Fruit fly (Drosophila melanogaster) ovary, adult (tissue): ENCODE measurements around the gene CG9269.

Experiments used
- CG17801 ChIP-seq: fragments of 200-800 bp; optimal IDR thresholded peaks from 2 replicates; lab custom pipeline; 2019; ENCODE audit warnings: missing biosample characterization, mild to moderate bottlenecking, missing genetic modification characterization, moderate library complexity; ENCODE audit not compliant: partially characterized antibody

The CG9269 gene

dm6 chr3R:13615617-13616016 is at the start of gene CG9269:
TSS of gene CG9269 (plus strand) at chr3R:13615917.
- TF ChIP-seq CG17801 (GFP tag; lab: Kevin White, UChicago): no peak

dm6 chr3R:13587697-13588096 is 28.0 kb upstream of the CG9269 start, which contains the start of gene CG14370:
TSS of gene CG14370 (plus strand) at chr3R:13587997.
- no peak for TF ChIP-seq CG17801 (GFP tag; lab: Kevin White, UChicago)

- no peak for TF ChIP-seq CG17801 (GFP tag; lab: Kevin White, UChicago)
Observed at dm6 chr3R:13592557-13592956, 23.2 kb upstream of the CG9269 start, which contains the start of gene CG14369. TSS of gene CG14369 (minus strand) at chr3R:13592657.

dm6 chr3R:13596409-13596808 is 19.3 kb upstream of the CG9269 start:
- no peak for TF ChIP-seq CG17801 (GFP tag; lab: Kevin White, UChicago)

- no peak for TF ChIP-seq CG17801 (GFP tag; lab: Kevin White, UChicago)
Observed at dm6 chr3R:13600539-13600938, 15.2 kb upstream of the CG9269 start.

dm6 chr3R:13609146-13609545 is 6.6 kb upstream of the CG9269 start, which contains the start of gene CG9759:
TSS of gene CG9759 (minus strand) at chr3R:13609246.
- TF ChIP-seq CG17801 (GFP tag; lab: Kevin White, UChicago): no peak

dm6 chr3R:13612333-13612732 is 3.4 kb upstream of the CG9269 start, which contains the start of gene CG9757:
TSS of gene CG9757 (minus strand) at chr3R:13612433.
- TF ChIP-seq CG17801 (GFP tag; lab: Kevin White, UChicago): no peak

- TF ChIP-seq CG17801 (GFP tag; lab: Kevin White, UChicago): no peak
Observed at dm6 chr3R:13615007-13615406, 710 bp upstream of the CG9269 start.

- TF ChIP-seq CG17801 (GFP tag; lab: Kevin White, UChicago): no peak
Observed at dm6 chr3R:13617228-13617627, 1.5 kb downstream of the CG9269 start.

- no peak for TF ChIP-seq CG17801 (GFP tag; lab: Kevin White, UChicago)
Observed at dm6 chr3R:13631642-13632041, 15.9 kb downstream of the CG9269 start, which contains the start of gene CG10841. TSS of gene CG10841 (plus strand) at chr3R:13631942.

dm6 chr3R:13644778-13645660 is 29.3 kb downstream of the CG9269 start:
- peak; percentile 43 for TF ChIP-seq CG17801 (GFP tag; lab: Kevin White, UChicago)

dm6 chr3R:13645874-13646370 is 30.2 kb downstream of the CG9269 start, which contains the start of gene sqd:
TSS of gene sqd (minus strand) at chr3R:13646304.
- peak; percentile 70 for TF ChIP-seq CG17801 (GFP tag; lab: Kevin White, UChicago)

dm6 chr3R:13646729-13647633 is 31.3 kb downstream of the CG9269 start, which contains the start of gene rin:
TSS of gene rin (plus strand) at chr3R:13647004.
- TF ChIP-seq CG17801 (GFP tag; lab: Kevin White, UChicago): peak; percentile 64

dm6 chr3R:13647734-13648541 is 32.2 kb downstream of the CG9269 start:
- TF ChIP-seq CG17801 (GFP tag; lab: Kevin White, UChicago): no peak
